Fruit fly (Drosophila melanogaster) whole organism: Measurements from ENCODE around the gene Cap-H2.

Source experiments
- pan ChIP-seq: fragments of >200 bp; optimal IDR thresholded peaks from 2 replicates; lab custom pipeline; 2017
- usp ChIP-seq: fragments of >200 bp; optimal IDR thresholded peaks from 2 replicates; lab custom pipeline; 2017; ENCODE audit warnings: missing biosample characterization, missing genetic modification characterization, mixed read lengths

DNA sequence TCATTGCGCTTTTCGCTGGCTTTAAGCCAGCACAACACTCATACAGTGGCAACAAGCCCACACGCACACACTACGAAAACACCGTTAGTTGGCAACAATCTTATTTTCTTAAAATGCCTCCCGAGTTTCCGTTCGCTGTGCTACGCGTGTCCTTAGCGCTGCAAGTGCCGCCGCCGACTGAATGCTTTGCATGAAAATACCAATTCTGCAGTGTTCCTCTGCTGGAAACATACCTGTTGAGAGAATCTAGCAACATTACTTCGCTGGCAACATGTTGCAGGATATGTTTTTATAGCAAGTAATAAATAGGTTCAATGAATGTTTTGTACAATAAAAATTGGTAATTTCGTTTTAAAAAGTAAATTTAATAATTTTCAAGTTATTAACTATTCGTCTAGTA lies 10.0 kb upstream of the Cap-H2 start, which contains the start of gene TkR86C:
- no peak for TF ChIP-seq pan
- TF ChIP-seq usp (GFP tag; lab: Kevin White, UChicago), result no peak
